Worm (Caenorhabditis elegans) whole organism, midembryonic: ENCODE results near the gene pde-3.
"Not testable (repeated sequence)": the region's sequence is repeated elsewhere in the genome, so short reads cannot be mapped to it uniquely, and the experiment has no call there.

Experiments used
- cog-1 ChIP-seq: sonication (generic microtip); optimal IDR thresholded peaks from 2 replicates; lab custom pipeline; 2016; ENCODE audit warnings: missing genetic modification characterization, missing compliant biosample characterization
- flt-1 ChIP-seq: fragments of 200-800 bp; sonication (Bioruptor generic); IDR thresholded peaks from 2 replicates; pipeline ENCODE4 v1.3.6; 2022; ENCODE audit warnings: missing genetic modification characterization, missing compliant biosample characterization
- med-1 ChIP-seq: sonication (generic microtip); optimal IDR thresholded peaks from 2 replicates; lab custom pipeline; 2017; ENCODE audit warnings: missing genetic modification characterization, mild to moderate bottlenecking, missing compliant biosample characterization, antibody characterized with exemption, missing genetic modification reagents; ENCODE audit not compliant: insufficient read depth
- ztf-29 ChIP-seq: fragments of 200-800 bp; sonication (Bioruptor generic); IDR thresholded peaks from 2 replicates; pipeline ENCODE4 v1.3.6; 2022; ENCODE audit warnings: missing genetic modification reagents, missing genetic modification characterization, missing compliant biosample characterization

- not testable (repeated sequence) for TF ChIP-seq med-1 (GFP tag; lab: Kevin White, UChicago); flt-1 (GFP tag; lab: Robert Waterston, UW); cog-1; ztf-29 (GFP tag; lab: Robert Waterston, UW)
These were observed 68.7 kb downstream of the pde-3 start, which contains the start of gene Y53F4B.43 for ce11 chrII:14988171-14988570.
